Fruit fly (Drosophila melanogaster) Kc167 (cell line): ENCODE results near the gene crp.

Experiments used
- Myc ChIP-seq: fragments of >200 bp; optimal IDR thresholded peaks from 2 replicates; lab custom pipeline; 2017; ENCODE audit warnings: missing external identifiers
- Sin3A ChIP-seq: fragments of >200 bp; optimal IDR thresholded peaks from 2 replicates; lab custom pipeline; 2018; ENCODE audit warnings: missing external identifiers
- h ChIP-seq: fragments of >200 bp; optimal IDR thresholded peaks from 3 replicates; lab custom pipeline; 2018; ENCODE audit warnings: missing external identifiers
- insv ChIP-seq: fragments of >200 bp; optimal IDR thresholded peaks from 3 replicates; lab custom pipeline; 2018; ENCODE audit warnings: missing external identifiers
- psq ChIP-seq: fragments of >200 bp; optimal IDR thresholded peaks from 2 replicates; lab custom pipeline; 2017; ENCODE audit warnings: missing external identifiers
- ttk ChIP-seq: sonication (Bioruptor generic); optimal IDR thresholded peaks from 2 replicates; lab custom pipeline; 2017; ENCODE audit warnings: missing external identifiers

crp gene

DNA sequence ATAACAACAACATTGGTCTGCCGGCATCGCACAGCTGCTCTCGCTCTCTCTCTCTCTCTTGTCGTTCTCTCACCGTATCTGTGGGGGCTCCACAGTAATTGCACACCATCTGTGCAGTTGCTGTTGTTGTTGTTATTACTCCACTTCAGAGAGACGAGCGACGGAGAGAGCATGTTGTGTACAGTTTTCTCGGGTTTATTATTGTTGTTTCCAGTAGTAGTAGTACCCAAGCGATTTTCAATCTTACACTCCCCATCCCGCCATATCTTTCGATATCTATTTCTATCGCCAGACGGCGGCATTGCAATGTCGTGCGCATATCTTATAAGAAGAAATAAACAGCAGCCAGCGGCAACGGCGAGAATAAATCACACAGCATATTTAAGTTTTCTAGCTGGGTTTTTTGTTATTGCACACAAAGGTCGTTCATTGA, 19.4 kb downstream of the crp start:
- TF ChIP-seq insv (lab: Kevin White, UChicago) (no peak), Sin3A (lab: Kevin White, UChicago) (no peak), ttk (lab: Kevin White, UChicago) (no peak), h (lab: Kevin White, UChicago) (no peak), Myc (no peak), psq (no peak)

DNA sequence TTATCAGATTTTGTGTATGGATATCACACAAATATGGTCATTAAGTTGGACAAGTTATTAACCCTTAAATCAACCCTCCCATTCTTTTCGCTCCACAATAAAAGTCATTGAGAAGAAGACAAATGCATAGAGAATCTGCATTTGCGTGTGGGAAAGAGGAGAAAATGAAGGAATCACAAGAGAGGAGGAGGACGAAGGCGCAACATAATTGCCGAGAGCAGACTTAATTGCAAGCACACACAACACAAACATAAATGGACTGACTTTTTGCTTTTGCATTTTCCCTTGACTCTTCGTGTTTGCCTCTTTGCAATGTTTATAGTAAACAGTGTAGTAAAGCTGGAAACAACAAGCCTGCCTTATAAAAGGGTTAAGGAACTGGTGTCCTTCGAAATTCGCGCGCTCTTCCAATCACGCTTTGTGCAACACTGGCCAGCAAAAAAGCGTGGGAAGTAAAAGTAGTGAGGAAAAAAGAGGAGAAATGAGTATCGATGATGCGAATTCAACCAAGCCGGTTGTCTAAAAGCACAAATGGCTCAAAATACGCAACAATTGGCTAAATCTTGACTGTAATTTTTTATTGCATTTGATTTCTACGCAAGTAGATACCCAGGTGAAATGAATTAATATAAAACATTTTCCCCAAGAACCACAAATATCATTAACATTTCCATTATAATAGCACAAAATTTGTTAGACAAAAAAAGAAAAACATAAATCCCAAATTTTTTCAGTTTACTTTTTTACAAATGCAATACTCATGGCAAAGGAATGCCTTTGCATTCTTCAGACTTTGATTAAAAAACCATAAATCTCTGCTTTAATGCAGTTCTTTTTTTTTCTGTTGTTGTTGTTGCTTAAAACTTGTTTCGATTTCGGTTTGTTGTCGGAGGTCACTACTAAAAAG, 20.1 kb downstream of the crp start:
- no peak for TF ChIP-seq psq
- TF ChIP-seq insv (lab: Kevin White, UChicago): no peak
- TF ChIP-seq ttk (lab: Kevin White, UChicago): no peak
- no peak for TF ChIP-seq Sin3A (lab: Kevin White, UChicago)
- TF ChIP-seq h (lab: Kevin White, UChicago): no peak
- no peak for TF ChIP-seq Myc

DNA sequence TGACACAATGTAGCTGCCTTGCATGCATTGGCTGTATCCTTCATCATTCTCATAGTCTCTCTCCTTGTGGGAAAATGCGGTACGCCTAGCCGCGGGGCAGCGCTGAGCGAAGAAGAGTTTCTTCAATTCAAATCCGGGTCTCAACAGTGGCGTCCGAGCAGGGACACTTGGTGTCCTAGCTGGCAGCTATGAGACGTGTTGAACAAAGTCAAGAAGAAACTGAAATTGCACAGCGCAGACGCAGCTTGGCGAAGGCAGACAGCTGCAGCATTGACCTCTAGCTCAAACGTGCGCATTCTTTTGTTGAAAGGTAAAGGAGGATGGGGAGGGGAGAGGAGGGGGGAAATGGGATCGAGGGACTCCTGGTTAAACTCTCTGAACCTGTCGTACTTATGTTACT, 23.8 kb downstream of the crp start:
- TF ChIP-seq Myc (no peak), ttk (lab: Kevin White, UChicago) (no peak)

DNA sequence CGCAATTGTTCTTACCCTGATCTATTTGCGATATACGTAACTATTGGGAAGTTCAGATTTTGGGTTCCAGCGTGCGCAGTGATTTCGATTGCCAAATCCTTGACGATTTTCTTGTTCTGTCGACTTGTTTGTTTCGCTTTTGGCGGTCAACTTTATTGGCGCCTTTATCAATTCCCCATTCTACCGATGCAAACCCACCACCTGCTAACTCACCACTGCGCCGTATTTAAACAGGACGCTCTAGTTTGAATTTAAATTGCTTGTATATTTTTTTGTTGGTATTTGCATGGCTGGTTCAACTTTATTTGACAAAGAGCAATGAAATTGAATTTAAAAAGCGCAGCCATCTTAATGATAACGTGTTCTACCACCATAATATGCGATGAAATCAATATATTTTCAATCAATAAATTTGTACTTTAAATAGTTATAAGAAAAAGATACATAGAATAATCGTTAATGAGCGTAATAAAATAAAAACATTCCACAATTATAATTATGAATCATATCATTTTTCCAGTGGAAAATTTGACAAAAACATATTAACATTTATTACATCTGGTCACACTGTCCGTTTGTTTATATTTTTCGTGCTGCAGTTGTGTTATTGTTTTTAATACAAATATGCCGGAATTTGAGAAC, 25.8 kb downstream of the crp start, which contains the start of the genes twe and CG4935:
TSS of gene twe (minus strand) at position 302 of the 642 bp plus-strand sequence.
TSS of gene CG4935 (plus strand) at position 566 of the 642 bp plus-strand sequence.
- TF ChIP-seq insv (lab: Kevin White, UChicago) (no peak), Sin3A (lab: Kevin White, UChicago) (no peak), Myc (no peak), psq (no peak), ttk (lab: Kevin White, UChicago) (no peak), h (lab: Kevin White, UChicago) (no peak)

DNA sequence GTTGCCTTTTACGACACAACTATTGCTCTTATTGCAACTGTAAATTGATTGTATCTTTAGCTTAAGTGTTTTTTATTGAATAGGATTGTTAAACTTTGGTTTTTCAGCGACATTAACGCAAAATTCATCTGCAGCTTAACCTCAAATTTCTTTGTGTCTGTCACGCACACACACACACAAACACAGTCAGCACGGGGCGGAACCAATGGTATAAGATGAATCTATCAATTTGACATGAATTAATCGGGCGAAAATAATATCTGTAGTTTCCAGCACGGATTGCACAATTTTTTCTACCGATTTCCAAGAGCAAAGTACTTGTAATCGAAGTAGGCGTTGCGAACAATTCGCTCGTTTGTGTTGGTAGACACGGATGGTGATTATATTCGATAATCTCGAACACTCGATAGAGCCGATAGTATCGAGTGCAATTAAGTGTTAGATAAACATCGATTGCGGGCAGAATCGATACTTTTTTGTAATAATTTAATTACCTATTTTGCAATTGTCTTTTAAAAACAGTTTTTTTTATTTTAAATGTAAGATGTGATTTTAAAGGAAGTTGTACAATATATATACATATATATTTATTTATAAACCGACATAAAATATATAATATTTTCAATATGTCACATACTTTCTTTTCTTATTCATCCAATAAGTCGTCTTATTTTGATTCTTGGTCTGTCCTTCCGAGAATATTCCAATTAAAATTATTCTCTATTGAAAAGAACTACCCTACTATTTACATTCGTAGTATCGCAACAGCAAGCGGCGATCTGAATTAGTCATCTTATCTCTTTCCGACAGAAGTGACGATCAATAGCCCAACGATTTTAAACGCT, 30.1 kb downstream of the crp start, which contains the start of the genes PRL-1 and EndoGI:
TSS of gene PRL-1 (minus strand) at position 380 of the 845 bp plus-strand sequence.
TSS of gene EndoGI (plus strand) at position 462 of the 845 bp plus-strand sequence.
- TF ChIP-seq psq: peak; percentile 84
- TF ChIP-seq Sin3A (lab: Kevin White, UChicago): no peak

DNA sequence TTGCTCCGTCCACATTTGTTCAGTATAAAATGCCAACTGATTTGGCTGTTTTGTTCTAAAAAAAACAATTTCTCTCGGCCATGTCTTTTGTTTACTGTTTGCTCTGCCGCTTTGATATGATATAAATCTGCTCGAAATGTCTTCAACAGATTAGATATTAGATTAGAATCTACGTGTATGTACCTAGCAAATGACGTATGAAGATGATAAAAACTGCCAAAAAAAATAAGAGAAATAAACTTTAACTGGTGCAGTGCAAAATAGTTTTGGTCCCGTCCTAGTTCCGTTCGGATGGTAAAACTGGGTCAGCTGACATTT, 31.5 kb downstream of the crp start:
- no peak for TF ChIP-seq h (lab: Kevin White, UChicago)
- TF ChIP-seq insv (lab: Kevin White, UChicago): no peak
- no peak for TF ChIP-seq ttk (lab: Kevin White, UChicago)
- TF ChIP-seq Myc: no peak
- no peak for TF ChIP-seq psq
- no peak for TF ChIP-seq Sin3A (lab: Kevin White, UChicago)

DNA sequence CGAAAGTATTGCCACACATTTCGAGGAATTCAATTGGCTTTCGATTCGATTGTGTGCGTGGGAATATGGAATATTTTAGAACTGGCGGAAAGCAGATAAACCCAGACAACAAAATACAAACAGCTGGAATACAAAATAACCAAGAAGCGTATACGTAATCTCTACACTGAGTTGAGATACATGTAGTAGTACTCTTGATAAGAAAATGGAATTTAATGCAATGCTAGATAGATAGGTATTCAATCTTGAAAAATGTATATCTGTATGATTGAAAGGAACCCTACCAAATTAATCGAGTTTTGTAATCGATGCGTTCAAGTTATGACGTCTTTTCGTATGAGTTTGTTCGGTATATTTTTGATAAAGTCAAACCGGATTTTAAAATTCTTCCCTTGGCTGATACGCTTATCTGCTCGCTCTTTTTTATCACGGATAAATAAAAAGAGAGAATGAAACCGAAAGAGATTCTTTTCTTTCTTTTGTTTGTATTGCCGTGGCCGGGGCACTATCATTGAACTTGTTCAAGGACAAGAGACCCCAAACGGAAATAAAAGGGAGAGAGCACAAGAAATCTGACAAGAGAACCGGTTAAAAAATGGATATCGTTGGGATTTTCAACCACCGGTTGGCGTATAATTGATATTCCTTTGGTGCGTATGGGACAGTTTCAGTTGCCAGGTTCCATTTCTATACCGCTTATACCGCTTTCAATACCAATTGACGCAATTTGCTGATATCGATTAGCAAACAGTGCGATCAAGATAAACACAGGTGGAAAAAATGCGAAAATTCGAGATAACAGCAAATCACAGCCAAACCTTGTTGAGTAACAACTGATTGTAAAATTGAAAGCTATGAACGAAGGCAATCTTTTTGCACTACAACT, 32.1 kb downstream of the crp start:
- TF ChIP-seq psq (no peak), ttk (lab: Kevin White, UChicago) (no peak), h (lab: Kevin White, UChicago) (no peak), insv (lab: Kevin White, UChicago) (no peak), Sin3A (lab: Kevin White, UChicago) (no peak), Myc (no peak)

DNA sequence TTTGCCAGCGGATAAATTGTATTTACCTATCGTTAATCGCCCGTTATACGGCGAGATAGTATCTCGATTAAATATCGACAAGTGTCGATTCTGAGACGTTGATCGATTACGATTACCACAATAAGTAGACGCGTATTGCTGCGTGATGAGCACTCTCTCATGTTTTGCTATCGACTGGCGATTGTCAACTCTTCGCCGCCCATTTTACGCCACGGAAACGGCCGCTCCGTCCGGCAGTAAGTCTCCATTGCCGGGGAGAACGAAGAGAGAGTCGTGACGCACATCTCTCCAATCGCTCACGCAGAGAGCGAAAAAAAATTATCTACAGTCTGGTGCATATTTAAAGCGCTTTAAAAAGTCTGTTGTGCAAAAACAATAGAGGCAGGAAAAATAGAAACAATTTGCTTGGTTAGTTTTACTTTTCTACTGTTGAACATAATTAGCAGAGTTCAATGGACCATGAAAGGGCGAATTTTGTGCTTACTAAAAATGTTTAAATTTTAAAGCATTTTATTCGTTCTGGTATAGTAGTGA, 35.9 kb downstream of the crp start, which contains the start of gene CG46309:
TSS of gene CG46309 (minus strand) at position 191 of the 534 bp plus-strand sequence.
- TF ChIP-seq h (lab: Kevin White, UChicago): no peak
- TF ChIP-seq ttk (lab: Kevin White, UChicago): no peak
- no peak for TF ChIP-seq Sin3A (lab: Kevin White, UChicago)
- no peak for TF ChIP-seq Myc
- no peak for TF ChIP-seq psq
- TF ChIP-seq insv (lab: Kevin White, UChicago): no peak

DNA sequence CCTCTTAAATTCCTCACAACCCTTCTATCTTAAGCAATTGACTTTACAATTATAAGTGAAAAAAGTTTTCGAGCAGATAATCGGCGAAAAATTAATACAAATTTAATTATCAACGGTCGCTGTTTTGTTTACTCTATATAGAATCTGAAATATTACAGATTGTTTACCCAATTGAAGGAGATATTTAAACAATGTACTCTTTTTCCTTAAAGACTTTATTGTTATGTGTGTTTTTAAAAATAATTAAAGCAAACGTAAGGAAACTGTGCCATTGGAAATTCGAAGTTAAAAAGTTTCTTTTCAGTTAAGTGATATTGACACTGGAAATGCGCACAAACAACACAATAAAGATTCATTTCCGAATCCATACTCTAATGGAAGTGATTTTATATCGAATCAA, 45.9 kb downstream of the crp start, which contains the start of gene CG42818:
TSS of gene CG42818 (plus strand) at position 301 of the 400 bp plus-strand sequence.
- TF ChIP-seq ttk (lab: Kevin White, UChicago): no peak
- TF ChIP-seq h (lab: Kevin White, UChicago): no peak
- no peak for TF ChIP-seq Myc
- TF ChIP-seq psq: no peak
- TF ChIP-seq insv (lab: Kevin White, UChicago): no peak
- no peak for TF ChIP-seq Sin3A (lab: Kevin White, UChicago)

DNA sequence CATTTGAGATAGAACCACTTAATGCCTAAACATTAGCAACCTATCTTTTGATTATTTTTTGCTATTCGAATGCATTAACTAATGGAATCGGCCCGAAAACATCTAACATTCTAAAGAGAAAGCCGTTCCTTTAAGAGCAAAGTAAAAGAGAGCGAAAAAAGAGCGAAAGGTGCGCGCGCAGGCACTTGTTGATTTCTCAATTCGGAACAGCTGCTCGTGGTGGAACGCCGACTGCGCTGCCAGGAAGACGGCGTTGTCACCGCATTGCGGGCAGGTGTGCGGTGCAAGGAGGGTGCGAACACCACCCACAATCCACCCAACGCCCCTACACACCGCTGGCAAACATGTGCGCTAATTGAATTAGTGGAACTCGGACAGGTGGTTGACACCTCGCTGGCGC, 52.7 kb downstream of the crp start:
- TF ChIP-seq ttk (lab: Kevin White, UChicago): no peak
- no peak for TF ChIP-seq insv (lab: Kevin White, UChicago)
- TF ChIP-seq Myc: no peak
- no peak for TF ChIP-seq h (lab: Kevin White, UChicago)
- TF ChIP-seq Sin3A (lab: Kevin White, UChicago): no peak
- no peak for TF ChIP-seq psq
